Fruit fly (Drosophila melanogaster) whole organism, embryonic: Measurements from ENCODE around the gene CG6574.

Experiments
- Atf-2 ChIP-seq: fragments of 200-800 bp; sonication (Bioruptor generic); optimal IDR thresholded peaks from 2 replicates; lab custom pipeline; 2016; ENCODE audit warnings: missing biosample characterization, missing genetic modification characterization
- Awh ChIP-seq: fragments of 200-800 bp; sonication (Bioruptor generic); IDR thresholded peaks from 2 replicates; pipeline ENCODE4, ENCODE4 v1.3.6; 2022; ENCODE audit warnings: missing biosample characterization, missing genetic modification characterization
- Bdp1 ChIP-seq: fragments of 200-800 bp; sonication (Bioruptor generic); optimal IDR thresholded peaks from 3 replicates; lab custom pipeline; 2016; ENCODE audit warnings: missing biosample characterization, missing genetic modification characterization
- BtbVII ChIP-seq: fragments of 200-800 bp; sonication (Bioruptor generic); optimal IDR thresholded peaks from 3 replicates; lab custom pipeline; 2017; ENCODE audit warnings: missing biosample characterization, mild to moderate bottlenecking, missing genetic modification characterization
- CG11723 ChIP-seq: fragments of 200-800 bp; sonication (Bioruptor generic); optimal IDR thresholded peaks from 2 replicates; lab custom pipeline; 2017; ENCODE audit warnings: missing biosample characterization, mild to moderate bottlenecking, missing genetic modification characterization
- CG12071 ChIP-seq: fragments of 200-800 bp; sonication (Bioruptor generic); optimal IDR thresholded peaks from 3 replicates; lab custom pipeline; 2018; ENCODE audit warnings: missing biosample characterization, mild to moderate bottlenecking, missing genetic modification characterization
- CG14050 ChIP-seq: fragments of 200-800 bp; sonication (Bioruptor generic); IDR thresholded peaks from 3 replicates; pipeline ENCODE4 v1.3.6; 2022; ENCODE audit warnings: missing biosample characterization, missing genetic modification characterization
- CG14860 ChIP-seq: fragments of 200-800 bp; sonication (Bioruptor generic); IDR thresholded peaks from 3 replicates; pipeline ENCODE4 v1.3.6; 2022; ENCODE audit warnings: missing biosample characterization, missing genetic modification characterization; ENCODE audit not compliant: partially characterized antibody
- CG15514 ChIP-seq: fragments of 200-800 bp; sonication (Bioruptor generic); optimal IDR thresholded peaks from 3 replicates; lab custom pipeline; 2017; ENCODE audit warnings: missing biosample characterization, missing genetic modification characterization, mild to moderate bottlenecking, moderate library complexity, missing genetic modification reagents
- CG17361 ChIP-seq: fragments of 200-800 bp; sonication (Bioruptor generic); IDR thresholded peaks from 3 replicates; pipeline ENCODE4 v1.3.6; 2022; ENCODE audit warnings: missing biosample characterization, missing genetic modification characterization
- CG17912 ChIP-seq: fragments of 200-800 bp; sonication (Bioruptor generic); optimal IDR thresholded peaks from 2 replicates; lab custom pipeline; 2018; ENCODE audit warnings: missing biosample characterization, mild to moderate bottlenecking, missing genetic modification characterization
- CG18619 ChIP-seq: fragments of 200-800 bp; sonication (Bioruptor generic); optimal IDR thresholded peaks from 3 replicates; lab custom pipeline; 2017; ENCODE audit warnings: missing biosample characterization, mild to moderate bottlenecking, missing genetic modification characterization
- CG2889 ChIP-seq: fragments of 200-800 bp; sonication (Bioruptor generic); IDR thresholded peaks from 3 replicates; pipeline ENCODE4 v1.3.6; 2022; ENCODE audit warnings: missing biosample characterization, missing genetic modification characterization
- CG32767 ChIP-seq: fragments of 200-800 bp; sonication (Bioruptor generic); IDR thresholded peaks from 2 replicates; pipeline ENCODE4 v1.3.6; 2022; ENCODE audit warnings: missing biosample characterization, missing genetic modification characterization
- CG34224 ChIP-seq: fragments of 200-800 bp; sonication (Bioruptor generic); IDR thresholded peaks from 3 replicates; pipeline ENCODE4 v1.3.6; 2022; ENCODE audit warnings: missing biosample characterization, missing genetic modification characterization; ENCODE audit not compliant: partially characterized antibody
- CG42726 ChIP-seq: fragments of 200-800 bp; sonication (Bioruptor generic); IDR thresholded peaks from 2 replicates; pipeline ENCODE4 v1.3.6; 2022; ENCODE audit warnings: missing biosample characterization, missing genetic modification characterization; ENCODE audit not compliant: partially characterized antibody
- CG5245 ChIP-seq: fragments of 200-800 bp; sonication (Bioruptor generic); optimal IDR thresholded peaks from 3 replicates; lab custom pipeline; 2016; ENCODE audit warnings: missing biosample characterization, missing genetic modification characterization
- CG7372 ChIP-seq: fragments of 200-800 bp; sonication (Bioruptor generic); IDR thresholded peaks from 2 replicates; pipeline ENCODE4 v1.3.6; 2022; ENCODE audit warnings: missing biosample characterization, missing genetic modification characterization
- E2f2 ChIP-seq: fragments of 200-800 bp; sonication (Bioruptor generic); IDR thresholded peaks from 2 replicates; pipeline ENCODE4 v1.3.6; 2022; ENCODE audit warnings: missing biosample characterization, missing genetic modification characterization
- GATAe ChIP-seq: fragments of 200-800 bp; sonication (Bioruptor generic); conservative IDR thresholded peaks from 2 replicates; pipeline ENCODE4 v1.3.6; 2022; ENCODE audit warnings: missing biosample characterization, missing genetic modification characterization
- HHEX ChIP-seq: fragments of 200-800 bp; sonication (Bioruptor generic); optimal IDR thresholded peaks from 3 replicates; lab custom pipeline; 2017; ENCODE audit warnings: missing biosample characterization, mild to moderate bottlenecking, missing genetic modification characterization, missing genetic modification reagents
- Hr3 ChIP-seq: fragments of 200-800 bp; sonication (Bioruptor generic); optimal IDR thresholded peaks from 3 replicates; lab custom pipeline; 2016; ENCODE audit warnings: missing biosample characterization, missing genetic modification characterization
- Mad ChIP-seq: fragments of 200-800 bp; sonication (Bioruptor generic); optimal IDR thresholded peaks from 2 replicates; lab custom pipeline; 2016; ENCODE audit warnings: missing biosample characterization, missing genetic modification characterization
- Med ChIP-seq: fragments of 200-800 bp; sonication (Bioruptor generic); peaks from one replicate; lab custom pipeline; 2016; ENCODE audit warnings: missing biosample characterization, missing genetic modification characterization, mild to moderate bottlenecking, inconsistent platforms, moderate library complexity
- Myb ChIP-seq: fragments of 200-800 bp; sonication (Bioruptor generic); optimal IDR thresholded peaks from 2 replicates; lab custom pipeline; 2016; ENCODE audit warnings: missing biosample characterization, missing genetic modification characterization
- Pdp1 ChIP-seq, 2 experiments: fragments of 200-800 bp; sonication (Bioruptor generic); optimal IDR thresholded peaks; 3 replicates each; lab custom pipeline; 2016; ENCODE audit warnings: missing biosample characterization in 2 of 2, missing genetic modification characterization in 2 of 2, mild to moderate bottlenecking in 1 of 2, moderate library complexity in 1 of 2
- Ptx1 ChIP-seq: fragments of 200-800 bp; sonication (Bioruptor generic); IDR thresholded peaks from 2 replicates; pipeline ENCODE4 v1.3.6; 2022; ENCODE audit warnings: missing biosample characterization, missing genetic modification characterization
- Rx ChIP-seq: fragments of 200-800 bp; sonication (Bioruptor generic); IDR thresholded peaks from 2 replicates; pipeline ENCODE4 v1.3.6; 2022; ENCODE audit warnings: missing biosample characterization, missing genetic modification characterization
- ab ChIP-seq: fragments of 200-800 bp; sonication (Bioruptor generic); optimal IDR thresholded peaks from 2 replicates; lab custom pipeline; 2016; ENCODE audit warnings: missing biosample characterization, missing genetic modification characterization
- ac ChIP-seq: fragments of 200-800 bp; sonication (Bioruptor generic); optimal IDR thresholded peaks from 3 replicates; lab custom pipeline; 2017; ENCODE audit warnings: missing biosample characterization, mild to moderate bottlenecking, missing genetic modification characterization
- amos ChIP-seq: fragments of 200-800 bp; sonication (Bioruptor generic); IDR thresholded peaks from 2 replicates; pipeline ENCODE4 v1.3.6; 2022; ENCODE audit warnings: missing biosample characterization, missing genetic modification characterization; ENCODE audit not compliant: partially characterized antibody
- bowl ChIP-seq: fragments of 200-800 bp; sonication (Bioruptor generic); IDR thresholded peaks from 2 replicates; pipeline ENCODE4 v1.3.6; 2022; ENCODE audit warnings: missing biosample characterization, missing genetic modification characterization
- btn ChIP-seq: fragments of 200-800 bp; sonication (Bioruptor generic); optimal IDR thresholded peaks from 2 replicates; lab custom pipeline; 2016; ENCODE audit warnings: missing biosample characterization, missing genetic modification characterization
- caup ChIP-seq: fragments of 200-800 bp; sonication (Bioruptor generic); optimal IDR thresholded peaks from 3 replicates; lab custom pipeline; 2017; ENCODE audit warnings: missing biosample characterization, mild to moderate bottlenecking, missing genetic modification characterization, moderate library complexity; ENCODE audit not compliant: severe bottlenecking
- cg ChIP-seq: fragments of 200-800 bp; sonication (Bioruptor generic); optimal IDR thresholded peaks from 3 replicates; lab custom pipeline; 2019; ENCODE audit warnings: missing biosample characterization, mild to moderate bottlenecking, missing genetic modification characterization, moderate library complexity
- eve ChIP-seq, 2 experiments: fragments of >200 bp; optimal IDR thresholded peaks; 2 replicates each; lab custom pipeline; 2017; ENCODE audit warnings: missing biosample characterization in 2 of 2, missing genetic modification characterization in 2 of 2
- fru ChIP-seq: fragments of >200 bp; optimal IDR thresholded peaks from 2 replicates; lab custom pipeline; 2017
- grau ChIP-seq: fragments of 200-800 bp; optimal IDR thresholded peaks from 3 replicates; lab custom pipeline; 2019; ENCODE audit warnings: missing biosample characterization, mild to moderate bottlenecking, missing genetic modification characterization, moderate library complexity
- gsb ChIP-seq: fragments of 200-800 bp; sonication (Bioruptor generic); IDR thresholded peaks from 2 replicates; pipeline ENCODE4 v1.3.6; 2022; ENCODE audit warnings: missing biosample characterization, missing genetic modification characterization
- gt ChIP-seq: fragments of 200-800 bp; sonication (Bioruptor generic); IDR thresholded peaks from 2 replicates; pipeline ENCODE4 v1.3.6; 2022; ENCODE audit warnings: missing biosample characterization, missing genetic modification characterization
- hkb ChIP-seq, 2 experiments: fragments of 200-800 bp in 1 of 2; fragments of >200 bp in 1 of 2; sonication (Bioruptor generic) in 1 of 2; IDR thresholded peaks in 1 of 2; optimal IDR thresholded peaks in 1 of 2; 2 replicates each; pipeline versions ENCODE4 v1.3.6 to Lab custom; 2017 to 2022; ENCODE audit warnings: missing biosample characterization in 1 of 2, missing genetic modification characterization in 1 of 2
- jigr1 ChIP-seq: fragments of 200-800 bp; sonication (Bioruptor generic); IDR thresholded peaks from 3 replicates; pipeline ENCODE4 v1.3.6; 2022; ENCODE audit warnings: missing biosample characterization, missing genetic modification characterization
- jumu ChIP-seq: fragments of 200-800 bp; sonication (Bioruptor generic); optimal IDR thresholded peaks from 3 replicates; lab custom pipeline; 2016; ENCODE audit warnings: missing biosample characterization, missing genetic modification characterization
- klu ChIP-seq: fragments of 200-800 bp; sonication (Bioruptor generic); IDR thresholded peaks from 2 replicates; pipeline ENCODE4 v1.3.6; 2022; ENCODE audit warnings: missing biosample characterization, missing genetic modification characterization
- luna ChIP-seq: fragments of 200-800 bp; sonication (Bioruptor generic); optimal IDR thresholded peaks from 2 replicates; lab custom pipeline; 2016; ENCODE audit warnings: missing biosample characterization, missing genetic modification characterization
- nerfin-1 ChIP-seq: fragments of 200-800 bp; sonication (Bioruptor generic); optimal IDR thresholded peaks from 3 replicates; lab custom pipeline; 2019; ENCODE audit warnings: missing biosample characterization, mild to moderate bottlenecking, missing genetic modification characterization, moderate library complexity
- sug ChIP-seq: fragments of 200-800 bp; optimal IDR thresholded peaks from 2 replicates; lab custom pipeline; 2019; ENCODE audit warnings: missing biosample characterization, mild to moderate bottlenecking, missing genetic modification characterization, moderate library complexity
- usp ChIP-seq: fragments of >200 bp; optimal IDR thresholded peaks from 2 replicates; lab custom pipeline; 2017; ENCODE audit warnings: missing biosample characterization, missing genetic modification characterization
- wek ChIP-seq: fragments of 200-800 bp; sonication (Bioruptor generic); optimal IDR thresholded peaks from 3 replicates; lab custom pipeline; 2018; ENCODE audit warnings: missing biosample characterization, mild to moderate bottlenecking, missing genetic modification characterization, moderate library complexity
- zf30C ChIP-seq: fragments of 200-800 bp; sonication (Bioruptor generic); optimal IDR thresholded peaks from 3 replicates; lab custom pipeline; 2018; ENCODE audit warnings: missing biosample characterization, mild to moderate bottlenecking, missing genetic modification characterization

Gene CG6574

dm6 chr3R:10868427-10868962 is 5.7 kb upstream of the CG6574 start, which contains the start of the genes SelR and Tsp86D (continued):
- TF ChIP-seq hkb (optimal IDR thresholded peaks at IDR 0.05; lab: Kevin White, UChicago) (peak; percentile 61), hkb (GFP tag; IDR thresholded peaks at IDR 0.05; lab: Robert Waterston, UW) (no peak), Pdp1 (GFP tag; optimal IDR thresholded peaks at IDR 0.05; lab: Kevin White, UChicago) (peak in 1 of 2 experiments; percentile 77), CG34224 (GFP tag; lab: Robert Waterston, UW) (peak; percentile 73; the same call in 2 of the 3 replicates), klu (GFP tag; lab: Robert Waterston, UW) (no peak), CG32767 (peak; percentile 45; the same call in 1 of the 2 replicates), E2f2 (GFP tag; lab: Robert Waterston, UW) (peak; percentile 7; the same call in 1 of the 2 replicates), Rx (GFP tag; lab: Robert Waterston, UW) (no peak; the same call in 1 of the 2 replicates), bowl (no peak), Ptx1 (peak; percentile 21; the same call in 1 of the 2 replicates), CG7372 (no peak), CG17361 (GFP tag; lab: Robert Waterston, UW) (no peak), CG14050 (GFP tag; lab: Robert Waterston, UW) (no peak), CG15514 (GFP tag; lab: Kevin White, UChicago) (peak; percentile 87), Med (GFP tag; lab: Kevin White, UChicago) (peak; percentile 95), jumu (GFP tag; lab: Kevin White, UChicago) (no peak), Bdp1 (GFP tag; lab: Kevin White, UChicago) (no peak), usp (GFP tag; lab: Kevin White, UChicago) (no peak), CG5245 (GFP tag; lab: Kevin White, UChicago) (no peak), jigr1 (GFP tag; lab: Robert Waterston, UW) (no peak), CG42726 (GFP tag; lab: Robert Waterston, UW) (peak; percentile 72), gsb (GFP tag; lab: Robert Waterston, UW) (no peak), caup (GFP tag; lab: Kevin White, UChicago) (peak; percentile 42), Awh (GFP tag; lab: Robert Waterston, UW) (no peak; the same call in 1 of the 2 replicates), CG17912 (GFP tag; lab: Kevin White, UChicago) (peak; percentile 57), zf30C (GFP tag; lab: Kevin White, UChicago) (no peak), sug (tag; lab: Kevin White, UChicago) (peak; percentile 95), CG12071 (GFP tag; lab: Kevin White, UChicago) (peak; percentile 47), grau (peak; percentile 32), fru (lab: Kevin White, UChicago) (no peak), Myb (GFP tag; lab: Kevin White, UChicago) (no peak), gt (GFP tag; lab: Robert Waterston, UW) (no peak), nerfin-1 (peak; percentile 79), eve (GFP tag; optimal IDR thresholded peaks at IDR 0.05; lab: Kevin White, UChicago) (no peak), ab (GFP tag; lab: Kevin White, UChicago) (no peak), CG2889 (GFP tag; lab: Robert Waterston, UW) (no peak), HHEX (GFP tag; lab: Kevin White, UChicago) (peak; percentile 17), amos (GFP tag; lab: Robert Waterston, UW) (peak; percentile 73; the same call in 1 of the 2 replicates), cg (GFP tag; lab: Kevin White, UChicago) (no peak), CG11723 (GFP tag; lab: Kevin White, UChicago) (peak; percentile 29), CG14860 (GFP tag; lab: Robert Waterston, UW) (peak; percentile 53; the same call in 2 of the 3 replicates), CG18619 (GFP tag; lab: Kevin White, UChicago) (no peak), ac (GFP tag; lab: Kevin White, UChicago) (peak; percentile 48), wek (GFP tag; lab: Kevin White, UChicago) (no peak), luna (GFP tag; lab: Kevin White, UChicago) (no peak), btn (GFP tag; lab: Kevin White, UChicago) (no peak), BtbVII (GFP tag; lab: Kevin White, UChicago) (peak; percentile 67), Mad (GFP tag; lab: Kevin White, UChicago) (no peak), Hr3 (GFP tag; lab: Kevin White, UChicago) (no peak), GATAe (GFP tag; lab: Robert Waterston, UW) (no peak; the same call in 1 of the 2 replicates), Atf-2 (GFP tag; lab: Kevin White, UChicago) (no peak)
